Worm (Caenorhabditis elegans) whole organism, midembryonic: ENCODE results near the gene serp-1.1.

Experiments used
- T22C8.4 ChIP-seq: fragments of 200-800 bp; sonication (Bioruptor generic); IDR thresholded peaks from 2 replicates; pipeline ENCODE4 v1.3.6; 2022; ENCODE audit warnings: missing genetic modification characterization, missing compliant biosample characterization
- flt-1 ChIP-seq: fragments of 200-800 bp; sonication (Bioruptor generic); IDR thresholded peaks from 2 replicates; pipeline ENCODE4 v1.3.6; 2022; ENCODE audit warnings: missing genetic modification characterization, missing compliant biosample characterization
- tab-1 ChIP-seq: fragments of 200-800 bp; sonication (Bioruptor generic); IDR thresholded peaks from 2 replicates; pipeline ENCODE4 v1.3.6; 2022; ENCODE audit warnings: missing genetic modification characterization, missing compliant biosample characterization
- ztf-29 ChIP-seq: fragments of 200-800 bp; sonication (Bioruptor generic); IDR thresholded peaks from 2 replicates; pipeline ENCODE4 v1.3.6; 2022; ENCODE audit warnings: missing genetic modification reagents, missing genetic modification characterization, missing compliant biosample characterization

ce11 chrX:15856853-15857252, 15.5 kb downstream of the serp-1.1 start, which contains the start of gene F53H4.2:
- TF ChIP-seq tab-1 (GFP tag; lab: Robert Waterston, UW) (no peak), flt-1 (GFP tag; lab: Robert Waterston, UW) (no peak), T22C8.4 (GFP tag; lab: Robert Waterston, UW) (no peak), ztf-29 (GFP tag; lab: Robert Waterston, UW) (no peak)
